Fruit fly (Drosophila melanogaster) whole organism, embryonic: ENCODE results near the gene CG13127.

ENCODE experiments used
- Adf1 ChIP-seq: fragments of 200-800 bp; sonication (Bioruptor generic); IDR thresholded peaks from 2 replicates; pipeline ENCODE4 v1.3.6; 2022; ENCODE audit warnings: missing biosample characterization, missing genetic modification characterization
- Asciz ChIP-seq: fragments of 200-800 bp; sonication (Bioruptor generic); optimal IDR thresholded peaks from 2 replicates; lab custom pipeline; 2017; ENCODE audit warnings: missing biosample characterization, mild to moderate bottlenecking, missing genetic modification characterization, missing genetic modification reagents
- Bteb2 ChIP-seq: fragments of 200-800 bp; sonication (Bioruptor generic); optimal IDR thresholded peaks from 2 replicates; lab custom pipeline; 2016; ENCODE audit warnings: missing biosample characterization, missing genetic modification characterization
- CG1024 ChIP-seq: fragments of 200-800 bp; sonication (Bioruptor generic); IDR thresholded peaks from 2 replicates; pipeline ENCODE4 v1.3.6; 2022; ENCODE audit warnings: missing biosample characterization, missing genetic modification characterization
- CG10431 ChIP-seq: fragments of 200-800 bp; sonication (Bioruptor generic); optimal IDR thresholded peaks from 3 replicates; lab custom pipeline; 2018; ENCODE audit warnings: missing biosample characterization, mild to moderate bottlenecking, missing genetic modification characterization
- CG10654 ChIP-seq: fragments of 200-800 bp; sonication (Bioruptor generic); optimal IDR thresholded peaks from 2 replicates; lab custom pipeline; 2016; ENCODE audit warnings: missing biosample characterization, missing genetic modification characterization
- CG11696 ChIP-seq: fragments of 200-800 bp; sonication (Bioruptor generic); IDR thresholded peaks from 2 replicates; pipeline ENCODE4 v1.3.6; 2022; ENCODE audit warnings: missing biosample characterization, missing genetic modification characterization
- CG11723 ChIP-seq: fragments of 200-800 bp; sonication (Bioruptor generic); optimal IDR thresholded peaks from 2 replicates; lab custom pipeline; 2017; ENCODE audit warnings: missing biosample characterization, mild to moderate bottlenecking, missing genetic modification characterization
- CG12236 ChIP-seq: fragments of 200-800 bp; sonication (Bioruptor generic); optimal IDR thresholded peaks from 2 replicates; lab custom pipeline; 2016; ENCODE audit warnings: missing biosample characterization, missing genetic modification characterization
- CG12391 ChIP-seq: fragments of 200-800 bp; sonication (Bioruptor generic); optimal IDR thresholded peaks from 3 replicates; lab custom pipeline; 2018; ENCODE audit warnings: missing biosample characterization, mild to moderate bottlenecking, missing genetic modification characterization, moderate library complexity
- CG12769 ChIP-seq: fragments of 200-800 bp; sonication (Bioruptor generic); optimal IDR thresholded peaks from 2 replicates; lab custom pipeline; 2019; ENCODE audit warnings: missing biosample characterization, mild to moderate bottlenecking, missing genetic modification characterization, moderate library complexity
- CG13287 ChIP-seq: fragments of 200-800 bp; sonication (Bioruptor generic); IDR thresholded peaks from 2 replicates; pipeline ENCODE4 v1.3.6; 2022; ENCODE audit warnings: missing biosample characterization, missing genetic modification characterization; ENCODE audit not compliant: partially characterized antibody
- CG14014 ChIP-seq: fragments of 200-800 bp; sonication (Bioruptor generic); IDR thresholded peaks from 2 replicates; pipeline ENCODE4 v1.3.6; 2022; ENCODE audit warnings: missing biosample characterization, missing genetic modification characterization
- CG15601 ChIP-seq: fragments of 200-800 bp; sonication (Bioruptor generic); optimal IDR thresholded peaks from 3 replicates; lab custom pipeline; 2019; ENCODE audit warnings: missing biosample characterization, mild to moderate bottlenecking, missing genetic modification characterization, moderate library complexity
- CG1602 ChIP-seq: fragments of 200-800 bp; sonication (Bioruptor generic); optimal IDR thresholded peaks from 3 replicates; lab custom pipeline; 2016; ENCODE audit warnings: missing biosample characterization, missing genetic modification characterization
- CG16863 ChIP-seq: fragments of 200-800 bp; sonication (Bioruptor generic); optimal IDR thresholded peaks from 3 replicates; lab custom pipeline; 2016; ENCODE audit warnings: missing biosample characterization, missing genetic modification characterization
- CG17802 ChIP-seq: fragments of 200-800 bp; sonication (Bioruptor generic); optimal IDR thresholded peaks from 2 replicates; lab custom pipeline; 2018; ENCODE audit warnings: missing biosample characterization, mild to moderate bottlenecking, missing genetic modification characterization, moderate library complexity
- CG17829 ChIP-seq: fragments of 200-800 bp; optimal IDR thresholded peaks from 2 replicates; lab custom pipeline; 2019; ENCODE audit warnings: missing biosample characterization, mild to moderate bottlenecking, missing genetic modification characterization, moderate library complexity
- CG2712 ChIP-seq: fragments of 200-800 bp; optimal IDR thresholded peaks from 3 replicates; lab custom pipeline; 2019; ENCODE audit warnings: missing biosample characterization, mild to moderate bottlenecking, missing genetic modification characterization, moderate library complexity
- CG3065 ChIP-seq: fragments of 200-800 bp; sonication (Bioruptor generic); optimal IDR thresholded peaks from 2 replicates; lab custom pipeline; 2016; ENCODE audit warnings: missing biosample characterization, missing genetic modification characterization
- CG31441 ChIP-seq: fragments of 200-800 bp; sonication (Bioruptor generic); IDR thresholded peaks from 2 replicates; pipeline ENCODE4 v1.3.6; 2022; ENCODE audit warnings: missing biosample characterization, missing genetic modification characterization
- CG33557 ChIP-seq: fragments of 200-800 bp; sonication (Bioruptor generic); optimal IDR thresholded peaks from 2 replicates; lab custom pipeline; 2019; ENCODE audit warnings: missing biosample characterization, mild to moderate bottlenecking, missing genetic modification characterization, moderate library complexity
- CG3847 ChIP-seq: fragments of 200-800 bp; sonication (Bioruptor generic); IDR thresholded peaks from 2 replicates; pipeline ENCODE4 v1.3.6; 2022; ENCODE audit warnings: missing biosample characterization, missing genetic modification characterization
- CG4282 ChIP-seq: fragments of 200-800 bp; sonication (Bioruptor generic); optimal IDR thresholded peaks from 2 replicates; lab custom pipeline; 2016; ENCODE audit warnings: missing biosample characterization, missing genetic modification characterization
- CG43689 ChIP-seq: fragments of 200-800 bp; sonication (Bioruptor generic); IDR thresholded peaks from 2 replicates; pipeline ENCODE4 v1.3.6; 2022; ENCODE audit warnings: missing biosample characterization, missing genetic modification characterization
- CG5953 ChIP-seq: fragments of 200-800 bp; sonication (Bioruptor generic); IDR thresholded peaks from 2 replicates; pipeline ENCODE4 v1.3.6; 2022; ENCODE audit warnings: missing biosample characterization, missing genetic modification characterization
- CG7839 ChIP-seq: fragments of 200-800 bp; sonication (Bioruptor generic); optimal IDR thresholded peaks from 3 replicates; lab custom pipeline; 2018; ENCODE audit warnings: missing biosample characterization, mild to moderate bottlenecking, missing genetic modification characterization, moderate library complexity
- Gsc ChIP-seq: fragments of 200-800 bp; sonication (Bioruptor generic); IDR thresholded peaks from 2 replicates; pipeline ENCODE4 v1.3.6; 2022; ENCODE audit warnings: missing biosample characterization, missing genetic modification characterization
- Hey ChIP-seq: fragments of 200-800 bp; sonication (Bioruptor generic); optimal IDR thresholded peaks from 3 replicates; lab custom pipeline; 2018; ENCODE audit warnings: missing biosample characterization, mild to moderate bottlenecking, missing genetic modification characterization
- Lpt ChIP-seq: fragments of >200 bp; optimal IDR thresholded peaks from 2 replicates; lab custom pipeline; 2018; ENCODE audit warnings: missing biosample characterization, missing genetic modification characterization
- NK7.1 ChIP-seq: fragments of 200-800 bp; sonication (Bioruptor generic); optimal IDR thresholded peaks from 3 replicates; lab custom pipeline; 2016; ENCODE audit warnings: missing biosample characterization, missing genetic modification characterization
- NfI ChIP-seq: fragments of 200-800 bp; sonication (Bioruptor generic); optimal IDR thresholded peaks from 3 replicates; lab custom pipeline; 2018; ENCODE audit warnings: missing biosample characterization, mild to moderate bottlenecking, missing genetic modification characterization, moderate library complexity
- Oaz ChIP-seq: fragments of 200-800 bp; sonication (Bioruptor generic); IDR thresholded peaks from 2 replicates; pipeline ENCODE4 v1.3.6; 2022; ENCODE audit warnings: missing biosample characterization, missing genetic modification characterization
- Side ChIP-seq: fragments of 200-800 bp; sonication (Bioruptor generic); optimal IDR thresholded peaks from 2 replicates; lab custom pipeline; 2016; ENCODE audit warnings: missing biosample characterization, missing genetic modification characterization
- Xrp1 ChIP-seq: fragments of 200-800 bp; sonication (Bioruptor generic); IDR thresholded peaks from 2 replicates; pipeline ENCODE4 v1.3.6; 2022; ENCODE audit warnings: missing biosample characterization, missing genetic modification characterization
- croc ChIP-seq: fragments of 200-800 bp; sonication (Bioruptor generic); conservative IDR thresholded peaks from 3 replicates; pipeline ENCODE4 v1.3.6; 2022; ENCODE audit warnings: missing biosample characterization, missing genetic modification characterization
- da ChIP-seq: fragments of 200-800 bp; sonication (Bioruptor generic); optimal IDR thresholded peaks from 2 replicates; lab custom pipeline; 2016; ENCODE audit warnings: missing biosample characterization, missing genetic modification characterization
- dpn ChIP-seq, 2 experiments: fragments of 200-800 bp; sonication (Bioruptor generic); optimal IDR thresholded peaks; 3 replicates each; lab custom pipeline; 2016; ENCODE audit warnings: missing biosample characterization in 2 of 2, missing genetic modification characterization in 2 of 2
- eve ChIP-seq, 2 experiments: fragments of >200 bp; optimal IDR thresholded peaks; 2 replicates each; lab custom pipeline; 2017; ENCODE audit warnings: missing biosample characterization in 2 of 2, missing genetic modification characterization in 2 of 2
- gt ChIP-seq: fragments of 200-800 bp; sonication (Bioruptor generic); IDR thresholded peaks from 2 replicates; pipeline ENCODE4 v1.3.6; 2022; ENCODE audit warnings: missing biosample characterization, missing genetic modification characterization
- ind ChIP-seq: fragments of 200-800 bp; sonication (Bioruptor generic); optimal IDR thresholded peaks from 3 replicates; lab custom pipeline; 2016; ENCODE audit warnings: missing biosample characterization, missing genetic modification characterization
- maf-S ChIP-seq: fragments of 200-800 bp; sonication (Bioruptor generic); optimal IDR thresholded peaks from 2 replicates; lab custom pipeline; 2016; ENCODE audit warnings: missing biosample characterization, missing genetic modification characterization
- pnt ChIP-seq: fragments of 200-800 bp; sonication (Bioruptor generic); optimal IDR thresholded peaks from 3 replicates; lab custom pipeline; 2016; ENCODE audit warnings: missing biosample characterization, missing genetic modification characterization
- repo ChIP-seq: fragments of 200-800 bp; sonication (Bioruptor generic); optimal IDR thresholded peaks from 2 replicates; lab custom pipeline; 2016; ENCODE audit warnings: missing biosample characterization, missing genetic modification characterization
- slou ChIP-seq: fragments of 200-800 bp; sonication (Bioruptor generic); optimal IDR thresholded peaks from 3 replicates; lab custom pipeline; 2016; ENCODE audit warnings: missing biosample characterization, missing genetic modification characterization
- tap ChIP-seq: fragments of 200-800 bp; optimal IDR thresholded peaks from 3 replicates; lab custom pipeline; 2019; ENCODE audit warnings: missing biosample characterization, mild to moderate bottlenecking, missing genetic modification characterization, moderate library complexity
- ttk ChIP-seq: fragments of 200-800 bp; sonication (Bioruptor generic); IDR thresholded peaks from 2 replicates; pipeline ENCODE4 v2.1.2; 2022; ENCODE audit warnings: missing biosample characterization, missing genetic modification characterization
- vfl ChIP-seq: fragments of 200-800 bp; sonication (Bioruptor generic); optimal IDR thresholded peaks from 2 replicates; lab custom pipeline; 2016; ENCODE audit warnings: missing biosample characterization, missing genetic modification characterization
- z ChIP-seq: fragments of 200-800 bp; sonication (Bioruptor generic); IDR thresholded peaks from 3 replicates; pipeline ENCODE4 v1.3.6; 2022; ENCODE audit warnings: missing biosample characterization, missing genetic modification characterization
- zfh1 ChIP-seq: fragments of 200-800 bp; sonication (Bioruptor generic); IDR thresholded peaks from 3 replicates; pipeline ENCODE4 v1.3.6; 2022; ENCODE audit warnings: missing biosample characterization, missing genetic modification characterization

Gene CG13127

dm6 chr2L:10009800-10010658 is 16.4 kb upstream of the CG13127 start (continued):
- peak; percentile 98 for TF ChIP-seq Xrp1 (GFP tag; lab: Robert Waterston, UW)
- peak; percentile 93 for TF ChIP-seq tap
- TF ChIP-seq Side (GFP tag; lab: Kevin White, UChicago), result peak; percentile 98
- TF ChIP-seq z (GFP tag; lab: Robert Waterston, UW), result peak; percentile 74; the same call in 2 of the 3 replicates
- TF ChIP-seq CG17829 (tag; lab: Kevin White, UChicago), result peak; percentile 95
- TF ChIP-seq CG17802 (tag; lab: Kevin White, UChicago), result peak; percentile 87
- TF ChIP-seq dpn (GFP tag; optimal IDR thresholded peaks at IDR 0.05; lab: Kevin White, UChicago), result peak; percentile 98 to 99
- TF ChIP-seq da (GFP tag; lab: Kevin White, UChicago), result peak; percentile 96
- TF ChIP-seq vfl (GFP tag; lab: Kevin White, UChicago), result peak; percentile 97
- peak; percentile 96 for TF ChIP-seq ttk
- TF ChIP-seq Adf1 (GFP tag; lab: Robert Waterston, UW), result peak; percentile 84
- peak; percentile 99 for TF ChIP-seq CG12769 (tag; lab: Kevin White, UChicago)
- TF ChIP-seq CG2712, result peak; percentile 95
- TF ChIP-seq pnt (GFP tag; lab: Kevin White, UChicago), result peak; percentile 98
- TF ChIP-seq Gsc (GFP tag; lab: Robert Waterston, UW), result peak; percentile 92; the same call in 1 of the 2 replicates
- peak; percentile 98 for TF ChIP-seq ind
- TF ChIP-seq CG1602 (GFP tag; lab: Kevin White, UChicago), result peak; percentile 96
- TF ChIP-seq Hey (tag; lab: Kevin White, UChicago), result peak; percentile 89
- TF ChIP-seq CG15601 (tag; lab: Kevin White, UChicago), result peak; percentile 92
- peak in 1 of 2 experiments; percentile 96 for TF ChIP-seq eve (GFP tag; optimal IDR thresholded peaks at IDR 0.05; lab: Kevin White, UChicago)
- TF ChIP-seq CG5953 (GFP tag; lab: Robert Waterston, UW), result peak; percentile 92
- peak; percentile 95 for TF ChIP-seq Oaz
- peak; percentile 91 for TF ChIP-seq Asciz (GFP tag; lab: Kevin White, UChicago)
- peak; percentile 95 for TF ChIP-seq Bteb2
- peak; percentile 91 for TF ChIP-seq CG1024 (GFP tag; lab: Robert Waterston, UW)
- TF ChIP-seq CG11696, result peak; percentile 90
- TF ChIP-seq croc (GFP tag; lab: Robert Waterston, UW), result peak; percentile 93
- peak; percentile 97 for TF ChIP-seq CG7839
- peak; percentile 93; the same call in 1 of the 2 replicates for TF ChIP-seq CG31441 (GFP tag; lab: Robert Waterston, UW)
- TF ChIP-seq Lpt, result no peak
- peak; percentile 94 for TF ChIP-seq CG3065 (GFP tag; lab: Kevin White, UChicago)
- TF ChIP-seq slou (GFP tag; lab: Kevin White, UChicago), result peak; percentile 94
- peak; percentile 94 for TF ChIP-seq CG4282
- peak; percentile 27; the same call in 1 of the 2 replicates for TF ChIP-seq CG13287 (GFP tag; lab: Robert Waterston, UW)
- peak; percentile 97 for TF ChIP-seq repo
- peak; percentile 95 for TF ChIP-seq NK7.1
- peak; percentile 97 for TF ChIP-seq CG16863 (GFP tag; lab: Kevin White, UChicago)
- peak; percentile 90 for TF ChIP-seq gt (GFP tag; lab: Robert Waterston, UW)
- TF ChIP-seq CG11723, result peak; percentile 92
- TF ChIP-seq CG3847 (GFP tag; lab: Robert Waterston, UW), result peak; percentile 98
- TF ChIP-seq zfh1, result peak; percentile 98
- peak; percentile 98 for TF ChIP-seq CG14014 (GFP tag; lab: Robert Waterston, UW)
- peak; percentile 94 for TF ChIP-seq CG33557 (GFP tag; lab: Kevin White, UChicago)
- TF ChIP-seq CG10654, result peak; percentile 95
- TF ChIP-seq maf-S (GFP tag; lab: Kevin White, UChicago), result peak; percentile 97
- peak; percentile 97 for TF ChIP-seq NfI
- TF ChIP-seq CG12391 (tag; lab: Kevin White, UChicago), result peak; percentile 96
- peak; percentile 93 for TF ChIP-seq CG43689
- peak; percentile 99 for TF ChIP-seq CG10431 (GFP tag; lab: Kevin White, UChicago)
- peak; percentile 91 for TF ChIP-seq CG12236 (GFP tag; lab: Kevin White, UChicago)
